Fruit fly (Drosophila melanogaster) whole organism: ENCODE measurements around the gene CG9360.

ENCODE experiments used
- CG8478 ChIP-seq: fragments of >200 bp; optimal IDR thresholded peaks from 2 replicates; lab custom pipeline; 2018; ENCODE audit warnings: inconsistent platforms
- pan ChIP-seq: fragments of >200 bp; optimal IDR thresholded peaks from 2 replicates; lab custom pipeline; 2017
- psq ChIP-seq: fragments of >200 bp; optimal IDR thresholded peaks from 2 replicates; lab custom pipeline; 2017

DNA sequence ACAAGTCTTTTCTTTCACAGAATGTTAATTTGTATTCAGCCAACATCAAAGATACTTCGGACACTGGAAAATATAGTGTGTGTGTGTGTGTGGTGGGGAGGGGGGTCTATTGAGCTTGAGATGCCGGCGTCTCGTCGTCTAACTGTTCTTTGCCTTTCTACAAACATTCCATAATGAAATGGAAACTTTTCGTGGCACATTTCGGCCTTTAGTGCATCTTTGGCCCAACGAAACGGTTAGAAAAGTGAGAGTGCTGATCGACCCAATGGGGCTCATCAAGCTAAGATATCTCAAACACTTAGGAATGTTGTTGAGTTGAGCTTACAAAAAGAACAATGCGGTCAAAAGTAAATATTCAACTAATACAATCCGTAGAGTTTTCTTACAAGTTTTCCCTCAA lies 7.5 kb downstream of the CG9360 start:
- TF ChIP-seq pan (lab: Kevin White, UChicago) (no peak), CG8478 (lab: Kevin White, UChicago) (no peak), psq (lab: Kevin White, UChicago) (no peak)
